Fruit fly (Drosophila melanogaster) whole organism, embryonic: ENCODE data around the gene polo.

Source experiments
- Antp ChIP-seq: fragments of 200-800 bp; sonication (Bioruptor generic); optimal IDR thresholded peaks from 3 replicates; lab custom pipeline; 2016; ENCODE audit warnings: missing biosample characterization, missing genetic modification characterization
- BEAF-32 ChIP-seq: fragments of 200-800 bp; sonication (Bioruptor generic); optimal IDR thresholded peaks from 3 replicates; lab custom pipeline; 2017; ENCODE audit warnings: missing biosample characterization, missing genetic modification characterization, mild to moderate bottlenecking, moderate library complexity, missing genetic modification reagents
- CG1024 ChIP-seq: fragments of 200-800 bp; sonication (Bioruptor generic); IDR thresholded peaks from 2 replicates; pipeline ENCODE4 v1.3.6; 2022; ENCODE audit warnings: missing biosample characterization, missing genetic modification characterization
- CG11504 ChIP-seq: fragments of 200-800 bp; sonication (Bioruptor generic); optimal IDR thresholded peaks from 3 replicates; lab custom pipeline; 2019; ENCODE audit warnings: missing biosample characterization, mild to moderate bottlenecking, missing genetic modification characterization, moderate library complexity
- CG11560 ChIP-seq: fragments of 200-800 bp; sonication (Bioruptor generic); IDR thresholded peaks from 3 replicates; pipeline ENCODE4 v1.3.6; 2022; ENCODE audit warnings: missing biosample characterization, missing genetic modification characterization
- CG14710 ChIP-seq: fragments of 200-800 bp; sonication (Bioruptor generic); optimal IDR thresholded peaks from 3 replicates; lab custom pipeline; 2019; ENCODE audit warnings: missing biosample characterization, mild to moderate bottlenecking, missing genetic modification characterization, moderate library complexity
- CG17612 ChIP-seq: fragments of 200-800 bp; sonication (Bioruptor generic); IDR thresholded peaks from 2 replicates; pipeline ENCODE4 v1.3.6; 2022; ENCODE audit warnings: missing biosample characterization, missing genetic modification characterization
- CG18262 ChIP-seq: fragments of 200-800 bp; optimal IDR thresholded peaks from 3 replicates; lab custom pipeline; 2019; ENCODE audit warnings: missing biosample characterization, mild to moderate bottlenecking, missing genetic modification characterization, moderate library complexity
- CG2199 ChIP-seq: fragments of 200-800 bp; sonication (Bioruptor generic); IDR thresholded peaks from 3 replicates; pipeline ENCODE4 v1.3.6; 2022; ENCODE audit warnings: missing biosample characterization, missing genetic modification characterization
- CG2678 ChIP-seq: fragments of 200-800 bp; sonication (Bioruptor generic); optimal IDR thresholded peaks from 3 replicates; lab custom pipeline; 2019; ENCODE audit warnings: missing biosample characterization, mild to moderate bottlenecking, missing genetic modification characterization, moderate library complexity
- CG33213 ChIP-seq: fragments of 200-800 bp; sonication (Bioruptor generic); optimal IDR thresholded peaks from 3 replicates; lab custom pipeline; 2016; ENCODE audit warnings: missing biosample characterization, missing genetic modification characterization
- CG34376 ChIP-seq: fragments of 200-800 bp; sonication (Bioruptor generic); optimal IDR thresholded peaks from 2 replicates; lab custom pipeline; 2018; ENCODE audit warnings: missing biosample characterization, mild to moderate bottlenecking, missing genetic modification characterization
- CG34422 ChIP-seq: fragments of 200-800 bp; sonication (Bioruptor generic); IDR thresholded peaks from 3 replicates; pipeline ENCODE4 v1.3.6; 2022; ENCODE audit warnings: missing biosample characterization, missing genetic modification characterization
- CG3838 ChIP-seq: fragments of 200-800 bp; sonication (Bioruptor generic); optimal IDR thresholded peaks from 3 replicates; lab custom pipeline; 2016; ENCODE audit warnings: missing biosample characterization, missing genetic modification characterization
- CG4282 ChIP-seq: fragments of 200-800 bp; sonication (Bioruptor generic); optimal IDR thresholded peaks from 2 replicates; lab custom pipeline; 2016; ENCODE audit warnings: missing biosample characterization, missing genetic modification characterization
- CG8290 ChIP-seq, 3 experiments: fragments of 200-800 bp; sonication (Bioruptor generic); optimal IDR thresholded peaks; 2 replicates each; lab custom pipeline; 2016 to 2019; ENCODE audit warnings: missing biosample characterization in 3 of 3, missing genetic modification characterization in 3 of 3, mild to moderate bottlenecking in 2 of 3, moderate library complexity in 1 of 3
- D19B ChIP-seq: fragments of 200-800 bp; sonication (Bioruptor generic); optimal IDR thresholded peaks from 2 replicates; lab custom pipeline; 2017; ENCODE audit warnings: missing biosample characterization, mild to moderate bottlenecking, missing genetic modification characterization
- Dp ChIP-seq: fragments of 200-800 bp; sonication (Bioruptor generic); optimal IDR thresholded peaks from 2 replicates; lab custom pipeline; 2018; ENCODE audit warnings: missing biosample characterization, mild to moderate bottlenecking, missing genetic modification characterization, moderate library complexity
- HLH3B ChIP-seq: fragments of 200-800 bp; sonication (Bioruptor generic); IDR thresholded peaks from 2 replicates; pipeline ENCODE4 v1.3.6; 2022; ENCODE audit warnings: missing biosample characterization, missing genetic modification characterization
- Hmr ChIP-seq: fragments of 200-800 bp; sonication (Bioruptor generic); optimal IDR thresholded peaks from 3 replicates; lab custom pipeline; 2017; ENCODE audit warnings: mild to moderate bottlenecking, missing biosample characterization, missing genetic modification reagents, missing genetic modification characterization
- Meics ChIP-seq: fragments of 200-800 bp; sonication (Bioruptor generic); optimal IDR thresholded peaks from 2 replicates; lab custom pipeline; 2017; ENCODE audit warnings: missing biosample characterization, mild to moderate bottlenecking, missing genetic modification characterization
- NC2α ChIP-seq: fragments of 200-800 bp; sonication (Bioruptor generic); optimal IDR thresholded peaks from 2 replicates; lab custom pipeline; 2016; ENCODE audit warnings: missing biosample characterization, missing genetic modification characterization
- Nf-YB ChIP-seq: fragments of 200-800 bp; sonication (Bioruptor generic); optimal IDR thresholded peaks from 3 replicates; lab custom pipeline; 2019; ENCODE audit warnings: missing biosample characterization, mild to moderate bottlenecking, missing genetic modification characterization, moderate library complexity
- NfI ChIP-seq: fragments of 200-800 bp; sonication (Bioruptor generic); optimal IDR thresholded peaks from 3 replicates; lab custom pipeline; 2018; ENCODE audit warnings: missing biosample characterization, mild to moderate bottlenecking, missing genetic modification characterization, moderate library complexity
- Spps ChIP-seq: fragments of 200-800 bp; sonication (Bioruptor generic); optimal IDR thresholded peaks from 2 replicates; lab custom pipeline; 2018; ENCODE audit warnings: missing biosample characterization, mild to moderate bottlenecking, missing genetic modification characterization
- Xbp1 ChIP-seq: fragments of 200-800 bp; sonication (Bioruptor generic); optimal IDR thresholded peaks from 3 replicates; lab custom pipeline; 2016; ENCODE audit warnings: missing biosample characterization, mild to moderate bottlenecking, missing genetic modification characterization
- ac ChIP-seq: fragments of 200-800 bp; sonication (Bioruptor generic); optimal IDR thresholded peaks from 3 replicates; lab custom pipeline; 2017; ENCODE audit warnings: missing biosample characterization, mild to moderate bottlenecking, missing genetic modification characterization
- amos ChIP-seq: fragments of 200-800 bp; sonication (Bioruptor generic); IDR thresholded peaks from 2 replicates; pipeline ENCODE4 v1.3.6; 2022; ENCODE audit warnings: missing biosample characterization, missing genetic modification characterization; ENCODE audit not compliant: partially characterized antibody
- bigmax ChIP-seq: fragments of 200-800 bp; sonication (Bioruptor generic); optimal IDR thresholded peaks from 2 replicates; lab custom pipeline; 2018; ENCODE audit warnings: missing biosample characterization, mild to moderate bottlenecking, missing genetic modification characterization
- cato ChIP-seq: fragments of 200-800 bp; sonication (Bioruptor generic); optimal IDR thresholded peaks from 2 replicates; lab custom pipeline; 2016; ENCODE audit warnings: missing biosample characterization, missing genetic modification characterization, borderline replicate concordance
- hkb ChIP-seq, 2 experiments: fragments of 200-800 bp in 1 of 2; fragments of >200 bp in 1 of 2; sonication (Bioruptor generic) in 1 of 2; IDR thresholded peaks in 1 of 2; optimal IDR thresholded peaks in 1 of 2; 2 replicates each; pipeline versions ENCODE4 v1.3.6 to Lab custom; 2017 to 2022; ENCODE audit warnings: missing biosample characterization in 1 of 2, missing genetic modification characterization in 1 of 2
- lov ChIP-seq, 2 experiments: fragments of 200-800 bp in 1 of 2; fragments of >200 bp in 1 of 2; sonication (Bioruptor generic) in 1 of 2; IDR thresholded peaks in 1 of 2; optimal IDR thresholded peaks in 1 of 2; 2 replicates in 1 of 2; 3 replicates in 1 of 2; pipeline versions ENCODE4 v1.3.6 to Lab custom; 2017 to 2022; ENCODE audit warnings: missing biosample characterization in 1 of 2, missing genetic modification characterization in 1 of 2
- mld ChIP-seq: fragments of 200-800 bp; sonication (Bioruptor generic); IDR thresholded peaks from 3 replicates; pipeline ENCODE4 v1.3.6; 2022; ENCODE audit warnings: missing biosample characterization, missing genetic modification characterization; ENCODE audit not compliant: partially characterized antibody
- pho ChIP-seq: fragments of 200-800 bp; sonication (Bioruptor generic); optimal IDR thresholded peaks from 2 replicates; lab custom pipeline; 2016; ENCODE audit warnings: missing biosample characterization, missing genetic modification characterization
- pita ChIP-seq: fragments of 200-800 bp; sonication (Bioruptor generic); optimal IDR thresholded peaks from 2 replicates; lab custom pipeline; 2017; ENCODE audit warnings: missing biosample characterization, mild to moderate bottlenecking, missing genetic modification characterization
- psq ChIP-seq: fragments of 200-800 bp; sonication (Bioruptor generic); optimal IDR thresholded peaks from 2 replicates; lab custom pipeline; 2017; ENCODE audit warnings: missing biosample characterization, missing genetic modification characterization
- repo ChIP-seq: fragments of 200-800 bp; sonication (Bioruptor generic); optimal IDR thresholded peaks from 2 replicates; lab custom pipeline; 2016; ENCODE audit warnings: missing biosample characterization, missing genetic modification characterization
- salm ChIP-seq: fragments of 200-800 bp; sonication (Bioruptor generic); optimal IDR thresholded peaks from 2 replicates; lab custom pipeline; 2018; ENCODE audit warnings: missing biosample characterization, mild to moderate bottlenecking, missing genetic modification characterization
- sens-2 ChIP-seq: fragments of 200-800 bp; sonication (Bioruptor generic); IDR thresholded peaks from 2 replicates; pipeline ENCODE4 v1.3.6; 2022; ENCODE audit warnings: missing biosample characterization, missing genetic modification characterization
- slou ChIP-seq: fragments of 200-800 bp; sonication (Bioruptor generic); optimal IDR thresholded peaks from 3 replicates; lab custom pipeline; 2016; ENCODE audit warnings: missing biosample characterization, missing genetic modification characterization
- sna ChIP-seq: fragments of 200-800 bp; sonication (Bioruptor generic); IDR thresholded peaks from 2 replicates; pipeline ENCODE4 v1.3.6; 2022; ENCODE audit warnings: missing biosample characterization, missing genetic modification characterization; ENCODE audit not compliant: partially characterized antibody
- sqz ChIP-seq: fragments of 200-800 bp; sonication (Bioruptor generic); optimal IDR thresholded peaks from 3 replicates; lab custom pipeline; 2018; ENCODE audit warnings: missing biosample characterization, mild to moderate bottlenecking, missing genetic modification characterization
- tup ChIP-seq: fragments of 200-800 bp; sonication (Bioruptor generic); optimal IDR thresholded peaks from 2 replicates; lab custom pipeline; 2016; ENCODE audit warnings: missing biosample characterization, mild to moderate bottlenecking, missing genetic modification characterization, moderate library complexity
- twi ChIP-seq: fragments of 200-800 bp; optimal IDR thresholded peaks from 2 replicates; lab custom pipeline; 2019; ENCODE audit warnings: missing biosample characterization, mild to moderate bottlenecking, missing genetic modification characterization, moderate library complexity
- unpg ChIP-seq: fragments of 200-800 bp; sonication (Bioruptor generic); optimal IDR thresholded peaks from 3 replicates; lab custom pipeline; 2018; ENCODE audit warnings: missing biosample characterization, mild to moderate bottlenecking, missing genetic modification characterization, moderate library complexity
- wor ChIP-seq: fragments of 200-800 bp; sonication (Bioruptor generic); IDR thresholded peaks from 2 replicates; pipeline ENCODE4 v1.3.6; 2022; ENCODE audit warnings: missing biosample characterization, missing genetic modification characterization
- zf30C ChIP-seq: fragments of 200-800 bp; sonication (Bioruptor generic); optimal IDR thresholded peaks from 3 replicates; lab custom pipeline; 2018; ENCODE audit warnings: missing biosample characterization, mild to moderate bottlenecking, missing genetic modification characterization

Gene polo

dm6 chr3L:20302081-20302630 is 7.3 kb upstream of the polo start, which contains the start of gene Pex23 (continued):
- TF ChIP-seq mld (GFP tag; lab: Robert Waterston, UW) (peak; percentile 94), Dp (GFP tag; lab: Kevin White, UChicago) (peak; percentile 42), pita (GFP tag; lab: Kevin White, UChicago) (no peak), wor (GFP tag; lab: Robert Waterston, UW) (peak; percentile 60; the same call in 1 of the 2 replicates), CG11504 (tag; lab: Kevin White, UChicago) (no peak), ac (no peak), unpg (GFP tag; lab: Kevin White, UChicago) (peak; percentile 73), Nf-YB (peak; percentile 36), sens-2 (GFP tag; lab: Robert Waterston, UW) (no peak), tup (GFP tag; lab: Kevin White, UChicago) (peak; percentile 62), sqz (GFP tag; lab: Kevin White, UChicago) (no peak), CG14710 (tag; lab: Kevin White, UChicago) (peak; percentile 91), Meics (peak; percentile 71), slou (GFP tag; lab: Kevin White, UChicago) (peak; percentile 73), lov (optimal IDR thresholded peaks at IDR 0.05; lab: Kevin White, UChicago) (no peak), lov (GFP tag; IDR thresholded peaks at IDR 0.05; lab: Robert Waterston, UW) (peak; percentile 80; the same call in 1 of the 3 replicates), CG33213 (peak; percentile 76), CG2199 (GFP tag; lab: Robert Waterston, UW) (peak; percentile 65; the same call in 1 of the 3 replicates), bigmax (GFP tag; lab: Kevin White, UChicago) (no peak), CG34376 (GFP tag; lab: Kevin White, UChicago) (peak; percentile 48), Antp (peak; percentile 61), CG4282 (GFP tag; lab: Kevin White, UChicago) (peak; percentile 28), CG8290 (GFP tag; optimal IDR thresholded peaks at IDR 0.05; lab: Kevin White, UChicago) (peak; percentile 89), CG8290 (tag; optimal IDR thresholded peaks at IDR 0.05; lab: Kevin White, UChicago) (peak; percentile 49 to 87), CG3838 (GFP tag; lab: Kevin White, UChicago) (peak; percentile 50), Hmr (GFP tag; lab: Kevin White, UChicago) (peak; percentile 81), NfI (GFP tag; lab: Kevin White, UChicago) (peak; percentile 81), D19B (GFP tag; lab: Kevin White, UChicago) (no peak), repo (GFP tag; lab: Kevin White, UChicago) (peak; percentile 28), CG17612 (GFP tag; lab: Robert Waterston, UW) (0 out of 2 replicates have a peak, but pooled peaks have one; percentile 22), twi (tag; lab: Kevin White, UChicago) (peak; percentile 72), BEAF-32 (peak; percentile 99), CG11560 (peak; percentile 69), pho (GFP tag; lab: Kevin White, UChicago) (peak; percentile 77), CG34422 (GFP tag; lab: Robert Waterston, UW) (peak; percentile 87), amos (peak; percentile 96), psq (GFP tag; lab: Kevin White, UChicago) (peak; percentile 63), cato (GFP tag; lab: Kevin White, UChicago) (peak; percentile 67), CG1024 (GFP tag; lab: Robert Waterston, UW) (peak; percentile 64), NC2α (GFP tag; lab: Kevin White, UChicago) (peak; percentile 47), Spps (tag; lab: Kevin White, UChicago) (peak; percentile 64), Xbp1 (GFP tag; lab: Kevin White, UChicago) (peak; percentile 92), HLH3B (GFP tag; lab: Robert Waterston, UW) (peak; percentile 80), CG18262 (tag; lab: Kevin White, UChicago) (peak; percentile 73), sna (GFP tag; lab: Robert Waterston, UW) (peak; percentile 99), salm (tag; lab: Kevin White, UChicago) (peak; percentile 15), hkb (optimal IDR thresholded peaks at IDR 0.05; lab: Kevin White, UChicago) (peak; percentile 46), hkb (GFP tag; IDR thresholded peaks at IDR 0.05; lab: Robert Waterston, UW) (peak; percentile 67), CG2678 (tag; lab: Kevin White, UChicago) (no peak), zf30C (GFP tag; lab: Kevin White, UChicago) (no peak)
